Fruit fly (Drosophila melanogaster): ENCODE results near the gene CG2258.

CG2258 gene

DNA sequence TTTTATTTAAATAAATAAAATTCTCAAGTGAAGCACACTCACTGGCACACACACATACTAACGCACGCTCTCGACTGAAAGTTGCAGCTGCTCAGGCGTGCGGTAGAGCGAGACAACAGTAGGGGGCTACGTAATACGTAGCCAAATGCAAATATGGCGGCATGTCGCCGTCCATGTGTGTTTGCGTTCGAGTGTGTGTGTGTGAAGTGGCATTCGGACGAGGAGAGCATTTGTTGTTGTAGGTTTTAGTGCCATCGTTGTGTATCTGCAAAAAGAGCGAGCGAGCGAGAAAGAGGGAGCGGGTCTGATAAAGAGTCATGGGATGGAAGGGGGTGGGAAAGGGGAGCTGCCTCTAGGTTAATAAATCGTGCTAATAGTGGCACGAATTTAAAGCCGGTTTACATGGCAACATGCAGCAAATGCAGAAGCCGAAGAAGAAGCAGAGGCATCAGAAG lies 43.4 kb downstream of the CG2258 start (continued):
- no peak for TF ChIP-seq Myb (GFP tag; optimal IDR thresholded peaks at IDR 0.05)
- no peak for TF ChIP-seq tup (GFP tag; optimal IDR thresholded peaks at IDR 0.05)
- peak; percentile 22 for TF ChIP-seq CG1603 (tag; optimal IDR thresholded peaks at IDR 0.05)
- no peak for TF ChIP-seq CG8290 (GFP tag; optimal IDR thresholded peaks at IDR 0.05)
- TF ChIP-seq CG8290 (tag; optimal IDR thresholded peaks at IDR 0.05) = peak in 1 of 2 experiments; percentile 48
- no peak for TF ChIP-seq B-H1 (GFP tag; IDR thresholded peaks at IDR 0.05)
- peak; percentile 29 for TF ChIP-seq Max (GFP tag; optimal IDR thresholded peaks at IDR 0.05)
- peak; percentile 97 for TF ChIP-seq cg (GFP tag; optimal IDR thresholded peaks at IDR 0.05)
- TF ChIP-seq sqz (GFP tag; optimal IDR thresholded peaks at IDR 0.05) = peak; percentile 47
- no peak for TF ChIP-seq D (optimal IDR thresholded peaks at IDR 0.05)
- no peak for TF ChIP-seq D (GFP tag; optimal IDR thresholded peaks at IDR 0.05)
- TF ChIP-seq CG5245 (GFP tag; optimal IDR thresholded peaks at IDR 0.05) = no peak
- no peak for TF ChIP-seq Dip3 (GFP tag; optimal IDR thresholded peaks at IDR 0.05)
- peak in 1 of 2 experiments; percentile 87 for TF ChIP-seq Pdp1 (GFP tag; optimal IDR thresholded peaks at IDR 0.05)
- TF ChIP-seq CG5180 (GFP tag; optimal IDR thresholded peaks at IDR 0.05) = no peak
- peak; percentile 40; the same call in 1 of the 2 replicates for TF ChIP-seq CG32532 (GFP tag; IDR thresholded peaks at IDR 0.05)
- peak; percentile 35 for TF ChIP-seq CG3163 (GFP tag; optimal IDR thresholded peaks at IDR 0.05)
- TF ChIP-seq CG15696 (tag; optimal IDR thresholded peaks at IDR 0.05) = no peak
- TF ChIP-seq repo (GFP tag; optimal IDR thresholded peaks at IDR 0.05) = no peak
- TF ChIP-seq luna (GFP tag; optimal IDR thresholded peaks at IDR 0.05) = no peak
- TF ChIP-seq CG15479 (GFP tag; optimal IDR thresholded peaks at IDR 0.05) = peak; percentile 34
- no peak for TF ChIP-seq Stat92E (GFP tag; optimal IDR thresholded peaks at IDR 0.05)
- no peak for TF ChIP-seq CG15073 (GFP tag; optimal IDR thresholded peaks at IDR 0.05)
- peak; percentile 79 for TF ChIP-seq mirr (GFP tag; optimal IDR thresholded peaks at IDR 0.05)
- TF ChIP-seq sens-2 (GFP tag; IDR thresholded peaks at IDR 0.05) = no peak
- TF ChIP-seq ato (GFP tag; IDR thresholded peaks at IDR 0.05; ENCODE audit: partially characterized antibody) = no peak
- TF ChIP-seq tll (GFP tag; optimal IDR thresholded peaks at IDR 0.05) = no peak
- TF ChIP-seq CG2678 (tag; optimal IDR thresholded peaks at IDR 0.05) = no peak
- TF ChIP-seq CG17802 (tag; optimal IDR thresholded peaks at IDR 0.05) = no peak
- TF ChIP-seq phol (tag; optimal IDR thresholded peaks at IDR 0.05) = peak; percentile 97
- TF ChIP-seq CG4404 (GFP tag; IDR thresholded peaks at IDR 0.05) = no peak
- TF ChIP-seq sens (GFP tag) = peak; percentile 87
- TF ChIP-seq BtbVII (GFP tag; optimal IDR thresholded peaks at IDR 0.05) = peak; percentile 38
- TF ChIP-seq CG4282 (GFP tag; optimal IDR thresholded peaks at IDR 0.05) = no peak
- TF ChIP-seq CG18764 (GFP tag; optimal IDR thresholded peaks at IDR 0.05) = no peak
- TF ChIP-seq odd (GFP tag; optimal IDR thresholded peaks at IDR 0.05) = no peak
- peak; percentile 29 for TF ChIP-seq CG6813 (GFP tag; optimal IDR thresholded peaks at IDR 0.05)
- no peak for TF ChIP-seq CG15601 (tag; optimal IDR thresholded peaks at IDR 0.05)
- TF ChIP-seq D19A (tag; optimal IDR thresholded peaks at IDR 0.05) = peak; percentile 35
- peak; percentile 66 for TF ChIP-seq CG4707 (GFP tag; optimal IDR thresholded peaks at IDR 0.05)
- no peak for TF ChIP-seq dmrt99B (tag; optimal IDR thresholded peaks at IDR 0.05)
- 0 out of 2 replicates have a peak, but pooled peaks have one; percentile 18 for TF ChIP-seq stc (GFP tag; IDR thresholded peaks at IDR 0.05)
- no peak for TF ChIP-seq CG3847 (GFP tag; IDR thresholded peaks at IDR 0.05)
- peak; percentile 2 for TF ChIP-seq CG12391 (tag; optimal IDR thresholded peaks at IDR 0.05)
- no peak for TF ChIP-seq CG13775 (GFP tag; optimal IDR thresholded peaks at IDR 0.05)
- peak; percentile 38 for TF ChIP-seq CG18599 (GFP tag; optimal IDR thresholded peaks at IDR 0.05)
- TF ChIP-seq CG11504 (tag; optimal IDR thresholded peaks at IDR 0.05) = no peak
- peak; percentile 55 for TF ChIP-seq twi (tag; optimal IDR thresholded peaks at IDR 0.05)
- TF ChIP-seq CG33213 (GFP tag; optimal IDR thresholded peaks at IDR 0.05) = no peak
- TF ChIP-seq Vsx1 (GFP tag; optimal IDR thresholded peaks at IDR 0.05) = peak; percentile 33

All from whole organism, embryonic.